Fruit fly (Drosophila melanogaster): ENCODE measurements around the gene CG3847.
A peak's percentile ranks its signal among the peaks of the same experiment; 100 is the strongest.

The CG3847 gene

dm6 chrX:6330369-6330949 lies 16.4 kb upstream of the CG3847 start, which contains the start of gene CG42240 (continued):
- TF ChIP-seq CG12219 (GFP tag; optimal IDR thresholded peaks at IDR 0.05) (peak; percentile 90), tio (GFP tag; optimal IDR thresholded peaks at IDR 0.05) (peak; percentile 92), Sin3A (optimal IDR thresholded peaks at IDR 0.05) (no peak), bbx (GFP tag; IDR thresholded peaks at IDR 0.05; ENCODE audit: partially characterized antibody) (no peak), CG2712 (tag; optimal IDR thresholded peaks at IDR 0.05) (peak; percentile 95), CG9609 (GFP tag; optimal IDR thresholded peaks at IDR 0.05) (peak; percentile 57), CG9437 (GFP tag; optimal IDR thresholded peaks at IDR 0.05) (peak; percentile 93), zfh2 (GFP tag; optimal IDR thresholded peaks at IDR 0.05) (peak; percentile 46), ATbp (GFP tag; optimal IDR thresholded peaks at IDR 0.05) (peak; percentile 87), CG14050 (GFP tag; IDR thresholded peaks at IDR 0.05) (peak; percentile 58), CG10209 (GFP tag; optimal IDR thresholded peaks at IDR 0.05) (peak; percentile 91), Nf-YC (tag; optimal IDR thresholded peaks at IDR 0.05) (peak; percentile 87), sna (GFP tag; IDR thresholded peaks at IDR 0.05; ENCODE audit: partially characterized antibody) (no peak), CG4360 (GFP tag; IDR thresholded peaks at IDR 0.05) (0 out of 2 replicates have a peak, but pooled peaks have one; percentile 16), zen2 (GFP tag; IDR thresholded peaks at IDR 0.05; ENCODE audit: partially characterized antibody) (no peak), CG10959 (GFP tag; IDR thresholded peaks at IDR 0.05) (no peak), CG31441 (GFP tag; IDR thresholded peaks at IDR 0.05) (peak; percentile 96), bigmax (GFP tag; optimal IDR thresholded peaks at IDR 0.05) (no peak), CG6272 (GFP tag; IDR thresholded peaks at IDR 0.05) (peak; percentile 48; the same call in 1 of the 2 replicates), CG18599 (GFP tag; optimal IDR thresholded peaks at IDR 0.05) (peak; percentile 93), nerfin-1 (tag; optimal IDR thresholded peaks at IDR 0.05) (peak; percentile 89), prd (optimal IDR thresholded peaks at IDR 0.05) (no peak), prd (GFP tag; IDR thresholded peaks at IDR 0.05) (peak; percentile 79), inv (GFP tag; IDR thresholded peaks at IDR 0.05; ENCODE audit: partially characterized antibody) (no peak), stc (GFP tag; IDR thresholded peaks at IDR 0.05) (peak; percentile 71; the same call in 1 of the 2 replicates), nom (GFP tag; optimal IDR thresholded peaks at IDR 0.05) (peak; percentile 83), CG16779 (GFP tag; IDR thresholded peaks at IDR 0.05) (no peak), D (optimal IDR thresholded peaks at IDR 0.05) (no peak), D (GFP tag; optimal IDR thresholded peaks at IDR 0.05) (peak; percentile 94), Mrtf (GFP tag; IDR thresholded peaks at IDR 0.05) (no peak; the same call in 2 of the 3 replicates), lbe (GFP tag; optimal IDR thresholded peaks at IDR 0.05) (peak; percentile 81), pfk (GFP tag; optimal IDR thresholded peaks at IDR 0.05) (no peak), wor (GFP tag; IDR thresholded peaks at IDR 0.05) (peak; percentile 80), Oaz (GFP tag; IDR thresholded peaks at IDR 0.05) (peak; percentile 71), yki (optimal IDR thresholded peaks at IDR 0.05) (no peak), Spps (tag; optimal IDR thresholded peaks at IDR 0.05) (peak; percentile 81), Sox102F (GFP tag; optimal IDR thresholded peaks at IDR 0.05) (peak; percentile 93), jing (GFP tag; optimal IDR thresholded peaks at IDR 0.05) (peak; percentile 79), Fer3 (tag; optimal IDR thresholded peaks at IDR 0.05) (peak; percentile 79), CG11560 (tag; IDR thresholded peaks at IDR 0.05) (peak; percentile 60; the same call in 2 of the 3 replicates), pzg (GFP tag; optimal IDR thresholded peaks at IDR 0.05) (no peak), tll (GFP tag; optimal IDR thresholded peaks at IDR 0.05) (peak in 1 of 2 experiments; percentile 14), CG8924 (tag; optimal IDR thresholded peaks at IDR 0.05) (peak; percentile 95), CG11695 (GFP tag; IDR thresholded peaks at IDR 0.05) (peak; percentile 92), slp2 (GFP tag; optimal IDR thresholded peaks at IDR 0.05) (peak; percentile 80), psq (GFP tag; optimal IDR thresholded peaks at IDR 0.05) (peak; percentile 66), Max (GFP tag; optimal IDR thresholded peaks at IDR 0.05) (peak; percentile 91), az2 (GFP tag; optimal IDR thresholded peaks at IDR 0.05) (peak; percentile 92), CG17612 (GFP tag; IDR thresholded peaks at IDR 0.05) (no peak), ranshi (GFP tag; IDR thresholded peaks at IDR 0.05) (peak; percentile 47; the same call in 1 of the 2 replicates)
